Worm (Caenorhabditis elegans): ENCODE data around the gene K11H12.8.

- no peak for TF ChIP-seq ceh-16 (tag; optimal IDR thresholded peaks at IDR 0.05)
- no peak for TF ChIP-seq egl-27 (tag; optimal IDR thresholded peaks at IDR 0.05)
- TF ChIP-seq skn-1 (tag; optimal IDR thresholded peaks at IDR 0.05), result no peak
Measured at ce11 chrIV:684748-685147, 29.6 kb downstream of the K11H12.8 start.
